Worm (Caenorhabditis elegans) whole organism, early embryonic: Measurements from ENCODE around the gene F49C12.11.
"Not testable (repeated sequence)": the region's sequence is repeated elsewhere in the genome, so short reads cannot be mapped to it uniquely, and the experiment has no call there.

Experiments used
- B0310.2 ChIP-seq: sonication (generic microtip); optimal IDR thresholded peaks from 2 replicates; lab custom pipeline; 2016; ENCODE audit warnings: mild to moderate bottlenecking, missing genetic modification characterization, missing compliant biosample characterization
- F13C5.2 ChIP-seq: sonication (generic microtip); optimal IDR thresholded peaks from 2 replicates; lab custom pipeline; 2017; ENCODE audit warnings: mild to moderate bottlenecking, missing genetic modification characterization, inconsistent platforms, missing compliant biosample characterization
- aly-1 ChIP-seq: sonication (generic microtip); optimal IDR thresholded peaks from 2 replicates; lab custom pipeline; 2016; ENCODE audit warnings: missing genetic modification characterization, missing compliant biosample characterization
- ama-1 ChIP-seq: fragments of 150-350 bp; optimal IDR thresholded peaks from 2 replicates; lab custom pipeline; 2014
- ceh-13 ChIP-seq: fragments of 200-800 bp; sonication (Bioruptor generic); optimal IDR thresholded peaks from 2 replicates; lab custom pipeline; 2018; ENCODE audit warnings: mild to moderate bottlenecking, missing genetic modification characterization, missing compliant biosample characterization
- ceh-36 ChIP-seq: sonication (generic microtip); optimal IDR thresholded peaks from 2 replicates; lab custom pipeline; 2016; ENCODE audit warnings: missing genetic modification characterization, inconsistent platforms, missing compliant biosample characterization
- ets-7 ChIP-seq: sonication (generic microtip); optimal IDR thresholded peaks from 2 replicates; lab custom pipeline; 2016; ENCODE audit warnings: missing genotype, missing genetic modification characterization, missing compliant biosample characterization
- flt-1 ChIP-seq: fragments of 200-800 bp; sonication (Bioruptor generic); IDR thresholded peaks from 2 replicates; pipeline ENCODE4 v1.3.6; 2022; ENCODE audit warnings: missing genetic modification characterization, missing compliant biosample characterization
- hmbx-1 ChIP-seq: sonication (generic microtip); optimal IDR thresholded peaks from 2 replicates; lab custom pipeline; 2016; ENCODE audit warnings: mild to moderate bottlenecking, missing genetic modification characterization, missing compliant biosample characterization
- hmg-4 ChIP-seq: fragments of 200-800 bp; sonication (Bioruptor generic); optimal IDR thresholded peaks from 2 replicates; lab custom pipeline; 2018; ENCODE audit warnings: mild to moderate bottlenecking, missing genetic modification characterization, missing compliant biosample characterization
- hnd-1 ChIP-seq: sonication (generic microtip); optimal IDR thresholded peaks from 2 replicates; lab custom pipeline; 2016; ENCODE audit warnings: missing genetic modification characterization, missing compliant biosample characterization
- pes-1 ChIP-seq: fragments of 200-800 bp; sonication (Bioruptor generic); IDR thresholded peaks from 2 replicates; pipeline ENCODE4 v1.3.6; 2022; ENCODE audit warnings: missing genetic modification reagents, missing genetic modification characterization, missing compliant biosample characterization
- scrt-1 ChIP-seq: fragments of 200-800 bp; sonication (Bioruptor generic); IDR thresholded peaks from 2 replicates; pipeline ENCODE4 v1.3.6; 2022; ENCODE audit warnings: missing genetic modification characterization, missing compliant biosample characterization
- sea-1 ChIP-seq: fragments of 200-800 bp; sonication (Bioruptor generic); conservative IDR thresholded peaks from 2 replicates; pipeline ENCODE4 v1.3.6; 2022; ENCODE audit warnings: missing genetic modification characterization, missing compliant biosample characterization
- tbx-11 ChIP-seq: fragments of 200-800 bp; sonication (Bioruptor generic); IDR thresholded peaks from 2 replicates; pipeline ENCODE4 v1.3.6; 2022; ENCODE audit warnings: missing genetic modification characterization, missing compliant biosample characterization
- tbx-37 ChIP-seq: fragments of 200-800 bp; sonication (Bioruptor generic); conservative IDR thresholded peaks from 2 replicates; pipeline ENCODE4 v1.3.6; 2022; ENCODE audit warnings: missing genetic modification reagents, missing genetic modification characterization, missing compliant biosample characterization
- tra-4 ChIP-seq: sonication (generic microtip); optimal IDR thresholded peaks from 2 replicates; lab custom pipeline; 2017; ENCODE audit warnings: missing genetic modification characterization, missing compliant biosample characterization

F49C12.11 gene

DNA sequence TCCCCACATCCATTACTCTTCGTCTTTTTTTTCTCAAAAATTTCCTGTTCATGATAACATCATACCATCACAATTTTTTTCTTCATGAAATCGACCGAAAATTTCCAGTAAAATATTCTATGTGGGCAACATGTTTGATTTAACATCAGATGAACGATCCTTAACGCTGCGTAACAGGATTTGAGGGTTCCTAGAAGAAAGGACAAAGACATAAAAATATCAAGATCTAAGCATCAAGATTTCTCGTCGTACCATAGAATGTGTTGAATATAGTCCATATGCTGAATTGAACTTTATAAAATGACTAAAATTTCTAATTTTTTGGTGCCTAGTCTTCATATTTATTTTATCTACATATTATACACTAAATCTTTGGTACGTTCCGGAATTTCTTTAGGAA, 19.1 kb upstream of the F49C12.11 start, which contains the start of gene F49C12.3:
Gene F49C12.3 (plus strand): TSS at position 301 of the 400 bp plus-strand sequence.
- TF ChIP-seq F13C5.2 (tag; lab: Kevin White, UChicago) (no peak), tbx-37 (GFP tag; lab: Robert Waterston, UW) (no peak), scrt-1 (no peak), flt-1 (no peak), ceh-36 (no peak), pes-1 (GFP tag; lab: Robert Waterston, UW) (no peak), ama-1 (no peak), hnd-1 (tag; lab: Kevin White, UChicago) (no peak), aly-1 (tag; lab: Kevin White, UChicago) (no peak), ets-7 (tag; lab: Kevin White, UChicago) (no peak), hmbx-1 (tag; lab: Kevin White, UChicago) (no peak)

DNA sequence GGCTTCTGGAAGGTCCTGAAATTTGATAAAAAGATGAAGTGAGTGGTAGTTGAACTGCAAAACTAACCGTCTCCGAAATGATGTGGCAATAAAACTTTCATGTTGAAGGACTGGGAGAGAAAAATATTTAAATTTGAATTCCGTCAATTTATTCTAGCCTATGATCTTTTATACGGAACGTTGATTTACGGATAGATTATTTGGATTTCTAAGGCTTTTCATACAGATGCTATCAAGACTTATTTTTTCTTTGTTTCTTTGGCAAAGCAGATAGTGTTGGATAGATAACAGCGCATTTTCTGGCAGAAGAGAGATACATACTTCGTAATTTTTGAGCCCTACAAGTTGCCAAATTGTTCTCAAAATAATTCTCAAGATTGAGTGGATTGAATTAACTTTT, 15.2 kb upstream of the F49C12.11 start, which contains the start of gene F49C12.4:
Gene F49C12.4 (minus strand): TSS at position 101 of the 400 bp plus-strand sequence.
- TF ChIP-seq hnd-1 (tag; lab: Kevin White, UChicago) = no peak
- TF ChIP-seq flt-1 = no peak
- no peak for TF ChIP-seq aly-1 (tag; lab: Kevin White, UChicago)
- no peak for TF ChIP-seq sea-1 (GFP tag; lab: Robert Waterston, UW)
- TF ChIP-seq pes-1 (GFP tag; lab: Robert Waterston, UW) = no peak
- no peak for TF ChIP-seq scrt-1
- no peak for TF ChIP-seq B0310.2 (tag; lab: Kevin White, UChicago)
- TF ChIP-seq tbx-11 (GFP tag; lab: Robert Waterston, UW) = no peak
- TF ChIP-seq ceh-36 = no peak
- TF ChIP-seq tbx-37 (GFP tag; lab: Robert Waterston, UW) = no peak
- no peak for TF ChIP-seq ama-1
- no peak for TF ChIP-seq hmg-4 (GFP tag; lab: Kevin White, UChicago)
- TF ChIP-seq tra-4 (tag; lab: Kevin White, UChicago) = no peak
- no peak for TF ChIP-seq hmbx-1 (tag; lab: Kevin White, UChicago)
- TF ChIP-seq ceh-13 (GFP tag; lab: Kevin White, UChicago) = no peak
- no peak for TF ChIP-seq F13C5.2 (tag; lab: Kevin White, UChicago)
- no peak for TF ChIP-seq ets-7 (tag; lab: Kevin White, UChicago)

DNA sequence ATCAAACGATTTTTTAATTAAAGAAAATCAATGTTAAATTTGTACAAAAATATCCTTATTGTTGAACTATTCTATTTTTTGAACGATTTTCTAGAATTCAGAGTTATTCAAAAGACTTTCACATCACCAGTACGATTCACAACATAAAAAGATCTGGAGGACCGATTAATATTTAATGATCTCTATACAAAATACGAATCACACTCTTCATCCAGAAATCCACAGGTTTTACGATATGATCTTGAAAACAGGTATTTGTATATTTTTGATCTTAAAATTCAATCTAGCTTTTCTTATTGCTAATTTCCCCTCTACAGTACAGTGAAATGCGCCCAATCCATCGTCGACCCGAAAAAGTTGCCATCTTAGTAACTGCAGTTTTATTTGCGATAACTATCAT, 14.6 kb upstream of the F49C12.11 start, which contains the start of gene F49C12.5:
Gene F49C12.5 (plus strand): TSS at position 301 of the 400 bp plus-strand sequence.
- TF ChIP-seq ceh-36 (no peak), aly-1 (tag; lab: Kevin White, UChicago) (no peak), hnd-1 (tag; lab: Kevin White, UChicago) (no peak), ama-1 (no peak), sea-1 (GFP tag; lab: Robert Waterston, UW) (no peak), hmbx-1 (tag; lab: Kevin White, UChicago) (no peak), F13C5.2 (tag; lab: Kevin White, UChicago) (no peak), tra-4 (tag; lab: Kevin White, UChicago) (no peak), ceh-13 (GFP tag; lab: Kevin White, UChicago) (no peak), pes-1 (GFP tag; lab: Robert Waterston, UW) (no peak), flt-1 (no peak), tbx-37 (GFP tag; lab: Robert Waterston, UW) (no peak), ets-7 (tag; lab: Kevin White, UChicago) (no peak), hmg-4 (GFP tag; lab: Kevin White, UChicago) (no peak), B0310.2 (tag; lab: Kevin White, UChicago) (no peak), scrt-1 (no peak), tbx-11 (GFP tag; lab: Robert Waterston, UW) (no peak)

DNA sequence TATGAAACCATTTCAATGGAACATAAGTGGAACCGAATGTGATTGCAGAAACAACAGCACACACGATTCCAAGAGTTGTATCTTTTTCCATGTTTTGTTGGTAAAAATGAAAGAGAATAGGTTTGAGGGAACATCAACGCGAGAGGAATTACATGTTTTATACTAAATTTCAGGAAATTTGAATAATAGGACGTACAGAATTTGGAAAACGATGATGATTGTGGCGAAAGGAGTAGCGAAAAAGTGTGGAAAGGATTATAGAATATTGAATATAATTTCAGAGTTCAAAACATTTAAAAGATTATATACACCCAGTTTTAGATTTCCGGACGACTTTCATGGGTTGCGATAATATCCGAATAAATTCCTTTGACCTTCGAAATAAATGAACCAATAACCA, 10.2 kb upstream of the F49C12.11 start, which contains the start of gene F49C12.6:
Gene F49C12.6 (minus strand): TSS at position 101 of the 400 bp plus-strand sequence.
- TF ChIP-seq aly-1 (tag; lab: Kevin White, UChicago) = no peak
- no peak for TF ChIP-seq tbx-37 (GFP tag; lab: Robert Waterston, UW)
- TF ChIP-seq F13C5.2 (tag; lab: Kevin White, UChicago) = no peak
- TF ChIP-seq hmg-4 (GFP tag; lab: Kevin White, UChicago) = no peak
- no peak for TF ChIP-seq scrt-1
- no peak for TF ChIP-seq hnd-1 (tag; lab: Kevin White, UChicago)

DNA sequence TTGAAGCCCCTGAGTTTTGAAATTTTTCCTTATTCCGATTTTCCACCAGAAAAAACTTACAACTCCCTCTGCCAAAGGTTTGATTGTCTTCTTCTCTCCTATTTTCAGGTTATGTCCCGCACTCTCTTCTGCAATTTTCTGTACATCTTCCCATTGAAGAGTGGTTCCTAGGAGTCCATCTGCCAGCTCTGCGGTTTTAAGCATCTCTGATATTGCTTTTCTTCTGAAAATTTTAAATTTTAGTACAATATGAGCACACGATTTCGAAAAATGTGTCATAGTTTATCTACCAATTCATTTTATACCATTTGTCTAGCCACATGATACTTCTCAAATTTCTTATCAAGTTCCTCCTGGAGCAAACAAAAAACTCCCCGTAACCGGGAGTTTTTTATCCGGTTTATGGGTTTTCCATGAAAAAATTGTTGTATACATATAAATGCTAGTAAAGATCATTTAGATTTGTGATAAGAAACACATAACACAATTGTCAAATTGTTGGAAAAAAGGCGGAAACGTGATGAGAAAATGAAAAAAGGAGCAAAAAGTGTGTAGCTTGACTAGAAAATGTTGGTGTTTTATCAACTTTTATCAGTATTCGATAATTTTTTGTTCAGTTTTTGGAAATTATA, 8.1 kb upstream of the F49C12.11 start:
- TF ChIP-seq ceh-13 (GFP tag; lab: Kevin White, UChicago) = no peak
- no peak for TF ChIP-seq flt-1
- TF ChIP-seq ets-7 (tag; lab: Kevin White, UChicago) = no peak
- TF ChIP-seq F13C5.2 (tag; lab: Kevin White, UChicago) = no peak
- no peak for TF ChIP-seq sea-1 (GFP tag; lab: Robert Waterston, UW)
- no peak for TF ChIP-seq ceh-36
- TF ChIP-seq hnd-1 (tag; lab: Kevin White, UChicago) = no peak
- no peak for TF ChIP-seq B0310.2 (tag; lab: Kevin White, UChicago)

DNA sequence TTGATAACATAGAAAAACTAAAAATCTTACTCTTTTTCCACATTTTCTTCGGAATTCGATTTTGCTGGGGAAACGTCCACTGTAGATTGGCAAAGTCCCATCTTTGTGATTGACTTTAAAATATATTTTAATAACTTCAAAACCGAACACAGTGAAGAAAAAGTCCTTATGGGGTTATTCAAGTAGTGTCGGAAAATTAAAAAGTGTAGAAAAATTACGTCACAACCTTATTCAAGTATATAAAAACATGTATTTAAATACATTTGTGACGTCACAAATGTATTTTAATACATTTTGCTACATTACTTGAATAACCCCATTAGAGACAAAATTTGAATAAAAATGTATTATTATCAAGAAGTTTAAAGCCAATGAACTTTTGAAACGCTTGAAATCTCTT, 6.4 kb upstream of the F49C12.11 start, which contains the start of gene F49C12.7:
Gene F49C12.7 (minus strand): TSS at position 101 of the 400 bp plus-strand sequence.
- not testable (repeated sequence) for TF ChIP-seq ets-7 (tag; lab: Kevin White, UChicago); sea-1 (GFP tag; lab: Robert Waterston, UW); hmg-4 (GFP tag; lab: Kevin White, UChicago)

DNA sequence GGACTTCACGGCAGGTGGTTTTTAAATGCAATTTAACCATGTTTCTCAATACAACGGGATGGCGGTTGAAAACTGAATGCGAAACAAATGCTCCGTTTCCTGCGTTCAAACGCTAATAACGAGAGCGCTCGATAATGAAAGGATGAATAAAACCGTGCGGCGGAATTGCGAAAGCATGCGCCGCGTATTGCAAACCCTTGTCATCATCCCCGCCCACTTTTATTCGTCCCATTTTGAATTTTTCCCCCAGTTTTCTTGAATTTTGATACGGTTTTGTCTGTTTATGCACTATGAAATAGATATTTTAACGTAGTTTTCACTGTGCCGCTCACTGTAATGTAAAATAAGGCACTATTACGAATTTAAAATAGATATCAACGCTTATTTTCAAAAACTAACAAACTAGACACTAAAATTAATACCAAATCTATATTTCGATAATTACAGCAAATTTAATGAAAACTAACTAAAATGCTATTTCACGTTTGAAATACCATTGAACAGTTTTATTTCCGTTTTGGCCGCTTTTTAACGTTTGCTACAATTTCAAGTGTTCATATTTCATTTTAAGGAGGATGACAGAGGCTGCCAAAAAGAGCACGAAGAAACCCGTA, 3.0 kb upstream of the F49C12.11 start, which contains the start of the genes F49C12.9 and rpn-7:
Gene F49C12.9 (minus strand): TSS at position 148 of the 614 bp plus-strand sequence.
Gene rpn-7 (plus strand): TSS at position 564 of the 614 bp plus-strand sequence.
- no peak for TF ChIP-seq hnd-1 (tag; lab: Kevin White, UChicago)
- TF ChIP-seq tra-4 (tag; lab: Kevin White, UChicago) = no peak
- no peak for TF ChIP-seq hmg-4 (GFP tag; lab: Kevin White, UChicago)
- peak; percentile 15 for TF ChIP-seq ceh-13 (GFP tag; lab: Kevin White, UChicago)
- peak; percentile 58 for TF ChIP-seq ceh-36
- TF ChIP-seq flt-1 = no peak; the same call in 1 of the 2 replicates
- TF ChIP-seq ets-7 (tag; lab: Kevin White, UChicago) = peak; percentile 63
- TF ChIP-seq hmbx-1 (tag; lab: Kevin White, UChicago) = no peak
- peak; percentile 62; the same call in 1 of the 2 replicates for TF ChIP-seq tbx-11 (GFP tag; lab: Robert Waterston, UW)
- peak; percentile 91 for TF ChIP-seq F13C5.2 (tag; lab: Kevin White, UChicago)
- no peak; the same call in 1 of the 2 replicates for TF ChIP-seq pes-1 (GFP tag; lab: Robert Waterston, UW)
- no peak for TF ChIP-seq ama-1
- no peak for TF ChIP-seq B0310.2 (tag; lab: Kevin White, UChicago)
- TF ChIP-seq sea-1 (GFP tag; lab: Robert Waterston, UW) = peak; percentile 68
- TF ChIP-seq tbx-37 (GFP tag; lab: Robert Waterston, UW) = peak; percentile 43; the same call in 1 of the 2 replicates
- TF ChIP-seq scrt-1 = peak; percentile 65; the same call in 1 of the 2 replicates
- peak; percentile 38 for TF ChIP-seq aly-1 (tag; lab: Kevin White, UChicago)
